Worm (Caenorhabditis elegans): Measurements from ENCODE around the gene F07C3.2.

DNA sequence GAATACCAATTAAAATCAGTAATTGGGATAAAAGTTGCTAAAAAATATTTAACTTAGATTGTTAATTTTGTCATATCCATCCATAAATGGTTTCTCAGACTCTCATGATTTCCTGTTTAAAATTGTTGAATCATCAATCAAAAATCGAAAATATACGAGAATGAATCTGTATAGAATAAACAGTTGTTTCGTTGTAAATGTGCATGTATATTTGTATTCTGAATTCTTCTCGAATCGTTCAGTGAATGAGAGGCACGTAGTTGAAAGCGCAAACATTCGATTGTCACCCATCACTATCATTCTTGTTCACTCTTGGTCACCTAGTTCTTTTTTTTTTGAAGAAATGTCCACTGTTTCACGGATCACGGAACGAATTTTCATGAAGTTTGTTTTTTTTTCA lies 24.0 kb downstream of the F07C3.2 start, which contains the start of gene ptd-2:
- TF ChIP-seq snpc-4 (tag; optimal IDR thresholded peaks at IDR 0.05) = no peak
- no peak for TF ChIP-seq blmp-1 (tag; optimal IDR thresholded peaks at IDR 0.05)
- no peak for TF ChIP-seq nhr-76 (tag; optimal IDR thresholded peaks at IDR 0.05)
- no peak for TF ChIP-seq flh-1 (GFP tag; optimal IDR thresholded peaks at IDR 0.05)
- no peak for TF ChIP-seq tbx-8 (GFP tag; optimal IDR thresholded peaks at IDR 0.05)
- no peak for TF ChIP-seq unc-62 (GFP tag; optimal IDR thresholded peaks at IDR 0.05)
- no peak for TF ChIP-seq lin-13 (tag; optimal IDR thresholded peaks at IDR 0.05)
- no peak for TF ChIP-seq ces-1 (GFP tag; optimal IDR thresholded peaks at IDR 0.05)
